Worm (Caenorhabditis elegans) whole organism, late embryonic: Measurements from ENCODE around the gene math-24.

Experiments
- C38D4.7 ChIP-seq: fragments of 200-800 bp; sonication (Bioruptor generic); optimal IDR thresholded peaks from 2 replicates; lab custom pipeline; 2018; ENCODE audit warnings: mild to moderate bottlenecking, missing genetic modification characterization, moderate library complexity, missing compliant biosample characterization
- F13H6.1 ChIP-seq: sonication (generic microtip); optimal IDR thresholded peaks from 2 replicates; lab custom pipeline; 2016; ENCODE audit warnings: missing genetic modification characterization, missing compliant biosample characterization
- K02D7.2 ChIP-seq: sonication (generic microtip); optimal IDR thresholded peaks from 2 replicates; lab custom pipeline; 2017; ENCODE audit warnings: mild to moderate bottlenecking, missing genetic modification characterization, missing compliant biosample characterization
- K09A11.1 ChIP-seq: sonication (generic microtip); optimal IDR thresholded peaks from 2 replicates; lab custom pipeline; 2017; ENCODE audit warnings: antibody characterized with exemption, mild to moderate bottlenecking, missing genetic modification characterization, missing compliant biosample characterization; ENCODE audit not compliant: insufficient read depth
- ahr-1 ChIP-seq: sonication (generic microtip); optimal IDR thresholded peaks from 2 replicates; lab custom pipeline; 2016; ENCODE audit warnings: missing genetic modification characterization, missing compliant biosample characterization
- ama-1 ChIP-seq: fragments of 150-350 bp; optimal IDR thresholded peaks from 2 replicates; lab custom pipeline; 2014
- ceh-30 ChIP-seq: fragments of 150-350 bp; optimal IDR thresholded peaks from 2 replicates; lab custom pipeline; 2014; ENCODE audit warnings: missing biosample characterization, missing genetic modification characterization
- ceh-31 ChIP-seq: sonication (generic microtip); optimal IDR thresholded peaks from 2 replicates; lab custom pipeline; 2016; ENCODE audit warnings: missing genetic modification characterization, missing compliant biosample characterization
- ceh-34 ChIP-seq: sonication (generic microtip); optimal IDR thresholded peaks from 2 replicates; lab custom pipeline; 2016; ENCODE audit warnings: mild to moderate bottlenecking, missing genetic modification characterization, missing compliant biosample characterization
- ceh-45 ChIP-seq: fragments of 200-800 bp; sonication (Bioruptor generic); IDR thresholded peaks from 2 replicates; pipeline ENCODE4 v1.3.6; 2022; ENCODE audit warnings: missing genetic modification reagents, missing genetic modification characterization, missing compliant biosample characterization
- ceh-48 ChIP-seq: sonication (generic microtip); optimal IDR thresholded peaks from 2 replicates; lab custom pipeline; 2016; ENCODE audit warnings: missing genetic modification characterization, inconsistent platforms, missing compliant biosample characterization
- ceh-6 ChIP-seq: fragments of 200-800 bp; sonication (Bioruptor generic); optimal IDR thresholded peaks from 2 replicates; lab custom pipeline; 2018; ENCODE audit warnings: mild to moderate bottlenecking, missing genetic modification characterization, missing compliant biosample characterization
- ceh-9 ChIP-seq: sonication (generic microtip); optimal IDR thresholded peaks from 2 replicates; lab custom pipeline; 2016; ENCODE audit warnings: mild to moderate bottlenecking, missing genetic modification characterization, inconsistent platforms, missing compliant biosample characterization
- che-1 ChIP-seq: sonication (generic microtip); optimal IDR thresholded peaks from 2 replicates; lab custom pipeline; 2016; ENCODE audit warnings: mild to moderate bottlenecking, missing genetic modification characterization, missing compliant biosample characterization
- dmd-4 ChIP-seq: sonication (generic microtip); optimal IDR thresholded peaks from 2 replicates; lab custom pipeline; 2016; ENCODE audit warnings: borderline replicate concordance, missing genetic modification characterization, missing compliant biosample characterization
- elt-2 ChIP-seq: sonication (generic microtip); optimal IDR thresholded peaks from 2 replicates; lab custom pipeline; 2016; ENCODE audit warnings: missing genetic modification reagents, missing genetic modification characterization, missing compliant biosample characterization
- elt-4 ChIP-seq: sonication (generic microtip); optimal IDR thresholded peaks from 2 replicates; lab custom pipeline; 2016; ENCODE audit warnings: missing genetic modification characterization, missing compliant biosample characterization
- ets-4 ChIP-seq: sonication (generic microtip); optimal IDR thresholded peaks from 2 replicates; lab custom pipeline; 2016; ENCODE audit warnings: missing genetic modification characterization, missing compliant biosample characterization
- hlh-13 ChIP-seq: fragments of 200-800 bp; sonication (Bioruptor generic); optimal IDR thresholded peaks from 2 replicates; lab custom pipeline; 2018; ENCODE audit warnings: mild to moderate bottlenecking, missing genetic modification characterization, missing compliant biosample characterization
- hlh-15 ChIP-seq: sonication (generic microtip); optimal IDR thresholded peaks from 2 replicates; lab custom pipeline; 2016; ENCODE audit warnings: missing genetic modification characterization, missing compliant biosample characterization
- hlh-6 ChIP-seq: sonication (generic microtip); optimal IDR thresholded peaks from 2 replicates; lab custom pipeline; 2016; ENCODE audit warnings: missing genotype, missing genetic modification characterization, missing compliant biosample characterization
- hlh-8 ChIP-seq: sonication (generic microtip); optimal IDR thresholded peaks from 2 replicates; lab custom pipeline; 2016; ENCODE audit warnings: missing genotype, missing genetic modification characterization, missing compliant biosample characterization
- lin-11 ChIP-seq: fragments of 200-800 bp; sonication (Bioruptor generic); optimal IDR thresholded peaks from 2 replicates; lab custom pipeline; 2018; ENCODE audit warnings: mild to moderate bottlenecking, missing genetic modification characterization, missing compliant biosample characterization
- mec-3 ChIP-seq: sonication (generic microtip); optimal IDR thresholded peaks from 2 replicates; lab custom pipeline; 2016; ENCODE audit warnings: borderline replicate concordance, missing genetic modification characterization, missing compliant biosample characterization
- npax-4 ChIP-seq: sonication (generic microtip); optimal IDR thresholded peaks from 2 replicates; lab custom pipeline; 2016; ENCODE audit warnings: missing genetic modification characterization, missing compliant biosample characterization
- pat-9 ChIP-seq: fragments of 200-800 bp; sonication (Bioruptor generic); optimal IDR thresholded peaks from 2 replicates; lab custom pipeline; 2018; ENCODE audit warnings: mild to moderate bottlenecking, missing genetic modification characterization, moderate library complexity, missing compliant biosample characterization
- pax-1 ChIP-seq: fragments of 150-350 bp; optimal IDR thresholded peaks from 2 replicates; lab custom pipeline; 2014; ENCODE audit warnings: missing biosample characterization, missing genetic modification characterization
- pros-1 ChIP-seq: fragments of 150-350 bp; optimal IDR thresholded peaks from 2 replicates; lab custom pipeline; 2014; ENCODE audit warnings: missing biosample characterization, missing genetic modification reagents, missing genetic modification characterization
- rnt-1 ChIP-seq: sonication (generic microtip); optimal IDR thresholded peaks from 2 replicates; lab custom pipeline; 2016; ENCODE audit warnings: missing genetic modification characterization, missing compliant biosample characterization
- sox-2 ChIP-seq: fragments of 200-800 bp; sonication (Bioruptor generic); IDR thresholded peaks from 2 replicates; pipeline ENCODE4 v1.3.6; 2022; ENCODE audit warnings: missing genetic modification reagents, missing genetic modification characterization, missing compliant biosample characterization
- tbx-7 ChIP-seq: sonication (generic microtip); optimal IDR thresholded peaks from 2 replicates; lab custom pipeline; 2016; ENCODE audit warnings: missing genotype, missing genetic modification characterization, missing compliant biosample characterization
- unc-55 ChIP-seq: sonication (generic microtip); optimal IDR thresholded peaks from 2 replicates; lab custom pipeline; 2017; ENCODE audit warnings: missing biosample characterization, missing genetic modification reagents, missing genetic modification characterization

math-24 gene

ce11 chrII:1870875-1871592 is 29.0 kb upstream of the math-24 start, which contains the start of gene math-10:
TSS of gene math-10 (plus strand) at chrII:1871542.
- TF ChIP-seq ahr-1 (no peak), ceh-9 (tag; lab: Kevin White, UChicago) (no peak), tbx-7 (tag; lab: Kevin White, UChicago) (no peak), npax-4 (tag; lab: Kevin White, UChicago) (no peak), ceh-45 (GFP tag; lab: Robert Waterston, UW) (no peak), elt-4 (tag; lab: Kevin White, UChicago) (no peak), pat-9 (tag; lab: Kevin White, UChicago) (no peak)

ce11 chrII:1875658-1876057 is 24.4 kb upstream of the math-24 start, which contains the start of gene math-13:
TSS of gene math-13 (plus strand) at chrII:1875958.
- TF ChIP-seq unc-55 (no peak), ceh-6 (no peak), K09A11.1 (tag; lab: Kevin White, UChicago) (no peak), hlh-15 (tag; lab: Kevin White, UChicago) (no peak), pat-9 (tag; lab: Kevin White, UChicago) (no peak), mec-3 (tag; lab: Kevin White, UChicago) (no peak), che-1 (tag; lab: Kevin White, UChicago) (no peak), pax-1 (tag; lab: Kevin White, UChicago) (no peak), dmd-4 (tag; lab: Kevin White, UChicago) (no peak), C38D4.7 (GFP tag; lab: Kevin White, UChicago) (no peak), ceh-31 (no peak), npax-4 (tag; lab: Kevin White, UChicago) (no peak), ahr-1 (no peak), pros-1 (no peak), ets-4 (tag; lab: Kevin White, UChicago) (no peak), lin-11 (tag; lab: Kevin White, UChicago) (no peak), hlh-13 (GFP tag; lab: Kevin White, UChicago) (no peak)
- TF ChIP-seq, all 69 proteins: peak for 0

- TF ChIP-seq ceh-48 (tag; lab: Kevin White, UChicago): no peak
- TF ChIP-seq elt-4 (tag; lab: Kevin White, UChicago): no peak
- TF ChIP-seq ama-1 (lab: Kevin White, UChicago): no peak
- no peak for TF ChIP-seq F13H6.1 (tag; lab: Kevin White, UChicago)
- TF ChIP-seq K02D7.2: no peak
- no peak for TF ChIP-seq rnt-1
- no peak for TF ChIP-seq sox-2 (GFP tag; lab: Robert Waterston, UW)
- no peak for TF ChIP-seq npax-4 (tag; lab: Kevin White, UChicago)
- no peak for TF ChIP-seq ceh-30
- no peak for TF ChIP-seq ceh-6
- no peak for TF ChIP-seq pat-9 (tag; lab: Kevin White, UChicago)
- TF ChIP-seq hlh-13 (GFP tag; lab: Kevin White, UChicago): no peak
Observed at ce11 chrII:1878663-1879062, 21.4 kb upstream of the math-24 start, which contains the start of gene math-16. TSS of gene math-16 (minus strand) at chrII:1878763.

- no peak for TF ChIP-seq ceh-34 (tag; lab: Kevin White, UChicago)
- no peak for TF ChIP-seq ceh-31
- TF ChIP-seq, all 69 proteins: peak for 0
Observed at ce11 chrII:1882705-1883104, 17.3 kb upstream of the math-24 start, which contains the start of gene math-5. TSS of gene math-5 (minus strand) at chrII:1882805.

- no peak for TF ChIP-seq che-1 (tag; lab: Kevin White, UChicago)
Observed at ce11 chrII:1884635-1885034, 15.4 kb upstream of the math-24 start, which contains the start of gene math-6. TSS of gene math-6 (minus strand) at chrII:1884735.

- TF ChIP-seq hlh-6 (tag; lab: Kevin White, UChicago) (no peak), C38D4.7 (GFP tag; lab: Kevin White, UChicago) (no peak), hlh-8 (no peak), elt-2 (tag; lab: Kevin White, UChicago) (no peak)
Observed at ce11 chrII:1886379-1886778, 13.7 kb upstream of the math-24 start, which contains the start of gene math-7. TSS of gene math-7 (minus strand) at chrII:1886479.
